Fruit fly (Drosophila melanogaster) whole organism, embryonic: Measurements from ENCODE around the gene wrd.
A peak's percentile ranks its signal among the peaks of the same experiment; 100 is the strongest.

Experiments
- Abd-B ChIP-seq: fragments of 200-800 bp; sonication (Bioruptor generic); optimal IDR thresholded peaks from 2 replicates; lab custom pipeline; 2018; ENCODE audit warnings: missing biosample characterization, mild to moderate bottlenecking, missing genetic modification characterization, moderate library complexity
- Ada2b ChIP-seq: fragments of 200-800 bp; sonication (Bioruptor generic); IDR thresholded peaks from 2 replicates; pipeline ENCODE4 v1.3.6; 2022; ENCODE audit warnings: missing biosample characterization, missing genetic modification characterization
- Aef1 ChIP-seq: fragments of 200-800 bp; sonication (Bioruptor generic); IDR thresholded peaks from 3 replicates; pipeline ENCODE4 v1.3.6; 2022; ENCODE audit warnings: missing biosample characterization, missing genetic modification characterization
- B-H1 ChIP-seq: fragments of 200-800 bp; sonication (Bioruptor generic); IDR thresholded peaks from 3 replicates; pipeline ENCODE4 v1.3.6; 2022; ENCODE audit warnings: missing biosample characterization, missing genetic modification characterization
- BEAF-32 ChIP-seq: fragments of 200-800 bp; sonication (Bioruptor generic); optimal IDR thresholded peaks from 3 replicates; lab custom pipeline; 2017; ENCODE audit warnings: missing biosample characterization, missing genetic modification characterization, mild to moderate bottlenecking, moderate library complexity, missing genetic modification reagents
- CG10321 ChIP-seq: fragments of 200-800 bp; sonication (Bioruptor generic); IDR thresholded peaks from 2 replicates; pipeline ENCODE4 v1.3.6; 2022; ENCODE audit warnings: missing biosample characterization, missing genetic modification characterization
- CG10565 ChIP-seq: fragments of 200-800 bp; sonication (Bioruptor generic); optimal IDR thresholded peaks from 3 replicates; lab custom pipeline; 2016; ENCODE audit warnings: missing biosample characterization, mild to moderate bottlenecking, missing genetic modification characterization
- CG10979 ChIP-seq: fragments of 200-800 bp; sonication (Bioruptor generic); optimal IDR thresholded peaks from 2 replicates; lab custom pipeline; 2018; ENCODE audit warnings: missing biosample characterization, mild to moderate bottlenecking, missing genetic modification characterization, moderate library complexity
- CG11093 ChIP-seq: fragments of 200-800 bp; sonication (Bioruptor generic); IDR thresholded peaks from 3 replicates; pipeline ENCODE4 v1.3.6; 2022; ENCODE audit warnings: missing biosample characterization, missing genetic modification characterization
- CG12299 ChIP-seq: fragments of 200-800 bp; sonication (Bioruptor generic); optimal IDR thresholded peaks from 2 replicates; lab custom pipeline; 2018; ENCODE audit warnings: missing biosample characterization, mild to moderate bottlenecking, missing genetic modification characterization
- CG12942 ChIP-seq: fragments of 200-800 bp; sonication (Bioruptor generic); optimal IDR thresholded peaks from 3 replicates; lab custom pipeline; 2016; ENCODE audit warnings: missing biosample characterization, missing genetic modification characterization
- CG14441 ChIP-seq: fragments of 200-800 bp; sonication (Bioruptor generic); IDR thresholded peaks from 2 replicates; pipeline ENCODE4 v1.3.6; 2022; ENCODE audit warnings: missing biosample characterization, missing genetic modification characterization
- CG15011 ChIP-seq: fragments of 200-800 bp; sonication (Bioruptor generic); optimal IDR thresholded peaks from 3 replicates; lab custom pipeline; 2018; ENCODE audit warnings: missing biosample characterization, mild to moderate bottlenecking, missing genetic modification characterization
- CG16813 ChIP-seq: fragments of 200-800 bp; sonication (Bioruptor generic); IDR thresholded peaks from 3 replicates; pipeline ENCODE4 v1.3.6; 2022; ENCODE audit warnings: missing biosample characterization, missing genetic modification characterization; ENCODE audit not compliant: partially characterized antibody
- CG1792 ChIP-seq: fragments of 200-800 bp; sonication (Bioruptor generic); optimal IDR thresholded peaks from 2 replicates; lab custom pipeline; 2016; ENCODE audit warnings: missing biosample characterization, missing genetic modification characterization
- CG2678 ChIP-seq: fragments of 200-800 bp; sonication (Bioruptor generic); optimal IDR thresholded peaks from 3 replicates; lab custom pipeline; 2019; ENCODE audit warnings: missing biosample characterization, mild to moderate bottlenecking, missing genetic modification characterization, moderate library complexity
- CG31365 ChIP-seq: fragments of 200-800 bp; sonication (Bioruptor generic); optimal IDR thresholded peaks from 2 replicates; lab custom pipeline; 2018; ENCODE audit warnings: missing biosample characterization, mild to moderate bottlenecking, missing genetic modification characterization
- CG31441 ChIP-seq: fragments of 200-800 bp; sonication (Bioruptor generic); IDR thresholded peaks from 2 replicates; pipeline ENCODE4 v1.3.6; 2022; ENCODE audit warnings: missing biosample characterization, missing genetic modification characterization
- CG6689 ChIP-seq: fragments of 200-800 bp; sonication (Bioruptor generic); IDR thresholded peaks from 2 replicates; pipeline ENCODE4 v1.3.6; 2022; ENCODE audit warnings: missing biosample characterization, missing genetic modification characterization
- CG7357 ChIP-seq: fragments of 200-800 bp; sonication (Bioruptor generic); IDR thresholded peaks from 3 replicates; pipeline ENCODE4 v1.3.6; 2022; ENCODE audit warnings: missing biosample characterization, missing genetic modification characterization
- CG9932 ChIP-seq: fragments of 200-800 bp; sonication (Bioruptor generic); IDR thresholded peaks from 2 replicates; pipeline ENCODE4 v1.3.6; 2022; ENCODE audit warnings: missing biosample characterization, missing genetic modification characterization
- Camta ChIP-seq: fragments of 200-800 bp; sonication (Bioruptor generic); optimal IDR thresholded peaks from 2 replicates; lab custom pipeline; 2016; ENCODE audit warnings: missing biosample characterization, missing genetic modification characterization
- D ChIP-seq, 2 experiments: fragments of 200-800 bp in 1 of 2; fragments of >200 bp in 1 of 2; sonication (Bioruptor generic) in 1 of 2; optimal IDR thresholded peaks; 2 replicates in 1 of 2; 3 replicates in 1 of 2; lab custom pipeline; 2017; ENCODE audit warnings: mild to moderate bottlenecking in 1 of 2, missing biosample characterization in 1 of 2, missing genetic modification characterization in 1 of 2, missing genetic modification reagents in 1 of 2
- Doc2 ChIP-seq: fragments of 200-800 bp; sonication (Bioruptor generic); IDR thresholded peaks from 2 replicates; pipeline ENCODE4 v1.3.6; 2022; ENCODE audit warnings: missing biosample characterization, missing genetic modification characterization
- Drgx ChIP-seq: fragments of 200-800 bp; sonication (Bioruptor generic); IDR thresholded peaks from 2 replicates; pipeline ENCODE4 v1.3.6; 2022; ENCODE audit warnings: missing biosample characterization, missing genetic modification characterization
- E2f2 ChIP-seq: fragments of 200-800 bp; sonication (Bioruptor generic); IDR thresholded peaks from 2 replicates; pipeline ENCODE4 v1.3.6; 2022; ENCODE audit warnings: missing biosample characterization, missing genetic modification characterization
- HLH3B ChIP-seq: fragments of 200-800 bp; sonication (Bioruptor generic); IDR thresholded peaks from 2 replicates; pipeline ENCODE4 v1.3.6; 2022; ENCODE audit warnings: missing biosample characterization, missing genetic modification characterization
- Jarid2 ChIP-seq: fragments of 200-800 bp; sonication (Bioruptor generic); optimal IDR thresholded peaks from 3 replicates; lab custom pipeline; 2017; ENCODE audit warnings: mild to moderate bottlenecking, missing biosample characterization, missing genetic modification reagents, missing genetic modification characterization
- Oaz ChIP-seq: fragments of 200-800 bp; sonication (Bioruptor generic); IDR thresholded peaks from 2 replicates; pipeline ENCODE4 v1.3.6; 2022; ENCODE audit warnings: missing biosample characterization, missing genetic modification characterization
- Stat92E ChIP-seq, 3 experiments: fragments of >200 bp in 2 of 3; fragments of 200-800 bp in 1 of 3; sonication (Bioruptor generic) in 1 of 3; optimal IDR thresholded peaks; 2 replicates each; lab custom pipeline; 2017 to 2019; ENCODE audit warnings: missing biosample characterization in 3 of 3, missing genetic modification characterization in 3 of 3, mild to moderate bottlenecking in 1 of 3, moderate library complexity in 1 of 3
- bcd ChIP-seq: fragments of 200-800 bp; sonication (Bioruptor generic); optimal IDR thresholded peaks from 2 replicates; lab custom pipeline; 2017; ENCODE audit warnings: missing biosample characterization, mild to moderate bottlenecking, missing genetic modification characterization
- btn ChIP-seq: fragments of 200-800 bp; sonication (Bioruptor generic); optimal IDR thresholded peaks from 2 replicates; lab custom pipeline; 2016; ENCODE audit warnings: missing biosample characterization, missing genetic modification characterization
- caup ChIP-seq: fragments of 200-800 bp; sonication (Bioruptor generic); optimal IDR thresholded peaks from 3 replicates; lab custom pipeline; 2017; ENCODE audit warnings: missing biosample characterization, mild to moderate bottlenecking, missing genetic modification characterization, moderate library complexity; ENCODE audit not compliant: severe bottlenecking
- cg ChIP-seq: fragments of 200-800 bp; sonication (Bioruptor generic); optimal IDR thresholded peaks from 3 replicates; lab custom pipeline; 2019; ENCODE audit warnings: missing biosample characterization, mild to moderate bottlenecking, missing genetic modification characterization, moderate library complexity
- dan ChIP-seq: fragments of 200-800 bp; sonication (Bioruptor generic); IDR thresholded peaks from 2 replicates; pipeline ENCODE4 v1.3.6; 2022; ENCODE audit warnings: missing biosample characterization, missing genetic modification characterization
- ems ChIP-seq: fragments of 200-800 bp; sonication (Bioruptor generic); optimal IDR thresholded peaks from 3 replicates; lab custom pipeline; 2016; ENCODE audit warnings: missing biosample characterization, missing genetic modification characterization
- fd102C ChIP-seq: fragments of 200-800 bp; sonication (Bioruptor generic); optimal IDR thresholded peaks from 2 replicates; lab custom pipeline; 2018; ENCODE audit warnings: missing biosample characterization, mild to moderate bottlenecking, missing genetic modification characterization, moderate library complexity
- gsb ChIP-seq: fragments of 200-800 bp; sonication (Bioruptor generic); IDR thresholded peaks from 2 replicates; pipeline ENCODE4 v1.3.6; 2022; ENCODE audit warnings: missing biosample characterization, missing genetic modification characterization
- hb ChIP-seq: fragments of 200-800 bp; sonication (Bioruptor generic); IDR thresholded peaks from 3 replicates; pipeline ENCODE4 v1.3.6; 2022; ENCODE audit warnings: missing biosample characterization, missing genetic modification characterization; ENCODE audit not compliant: partially characterized antibody
- jigr1 ChIP-seq: fragments of 200-800 bp; sonication (Bioruptor generic); IDR thresholded peaks from 3 replicates; pipeline ENCODE4 v1.3.6; 2022; ENCODE audit warnings: missing biosample characterization, missing genetic modification characterization
- lab ChIP-seq: fragments of 200-800 bp; sonication (Bioruptor generic); optimal IDR thresholded peaks from 3 replicates; lab custom pipeline; 2017; ENCODE audit warnings: missing biosample characterization, missing genetic modification characterization, mild to moderate bottlenecking, moderate library complexity, missing genetic modification reagents
- nau ChIP-seq: fragments of 200-800 bp; sonication (Bioruptor generic); optimal IDR thresholded peaks from 3 replicates; lab custom pipeline; 2017; ENCODE audit warnings: missing biosample characterization, mild to moderate bottlenecking, missing genetic modification characterization, missing genetic modification reagents
- nom ChIP-seq: fragments of 200-800 bp; sonication (Bioruptor generic); optimal IDR thresholded peaks from 2 replicates; lab custom pipeline; 2017; ENCODE audit warnings: missing biosample characterization, missing genetic modification characterization, mild to moderate bottlenecking, moderate library complexity, missing genetic modification reagents
- phol ChIP-seq: fragments of 200-800 bp; sonication (Bioruptor generic); optimal IDR thresholded peaks from 3 replicates; lab custom pipeline; 2018; ENCODE audit warnings: missing biosample characterization, mild to moderate bottlenecking, missing genetic modification characterization, moderate library complexity
- pnt ChIP-seq: fragments of 200-800 bp; sonication (Bioruptor generic); optimal IDR thresholded peaks from 3 replicates; lab custom pipeline; 2016; ENCODE audit warnings: missing biosample characterization, missing genetic modification characterization
- salm ChIP-seq: fragments of 200-800 bp; sonication (Bioruptor generic); optimal IDR thresholded peaks from 2 replicates; lab custom pipeline; 2018; ENCODE audit warnings: missing biosample characterization, mild to moderate bottlenecking, missing genetic modification characterization
- tin ChIP-seq: fragments of 200-800 bp; sonication (Bioruptor generic); optimal IDR thresholded peaks from 3 replicates; lab custom pipeline; 2016; ENCODE audit warnings: missing biosample characterization, missing genetic modification characterization
- unc-4 ChIP-seq: fragments of 200-800 bp; sonication (Bioruptor generic); IDR thresholded peaks from 2 replicates; pipeline ENCODE4 v1.3.6; 2022; ENCODE audit warnings: missing biosample characterization, missing genetic modification characterization; ENCODE audit not compliant: partially characterized antibody
- vnd ChIP-seq: fragments of 200-800 bp; sonication (Bioruptor generic); IDR thresholded peaks from 3 replicates; pipeline ENCODE4 v1.3.6; 2022; ENCODE audit warnings: missing biosample characterization, missing genetic modification characterization; ENCODE audit not compliant: partially characterized antibody
- zf30C ChIP-seq: fragments of 200-800 bp; sonication (Bioruptor generic); optimal IDR thresholded peaks from 3 replicates; lab custom pipeline; 2018; ENCODE audit warnings: missing biosample characterization, mild to moderate bottlenecking, missing genetic modification characterization

The wrd gene

dm6 chr3R:18223434-18223833 is 55.9 kb downstream of the wrd start, which contains the start of the genes mTerf5 and Non3 (continued):
- TF ChIP-seq Jarid2 (GFP tag; lab: Kevin White, UChicago): no peak
- TF ChIP-seq CG10565 (GFP tag; lab: Kevin White, UChicago): no peak
- TF ChIP-seq Doc2 (GFP tag; lab: Robert Waterston, UW): no peak
- TF ChIP-seq BEAF-32 (GFP tag; lab: Kevin White, UChicago): peak; percentile 81
- TF ChIP-seq CG6689: peak; percentile 57
- no peak for TF ChIP-seq nau (GFP tag; lab: Kevin White, UChicago)
- 0 out of 2 replicates have a peak, but pooled peaks have one; percentile 24 for TF ChIP-seq Drgx (GFP tag; lab: Robert Waterston, UW)
- TF ChIP-seq CG7357 (GFP tag; lab: Robert Waterston, UW): no peak
- no peak for TF ChIP-seq ems
- TF ChIP-seq btn (GFP tag; lab: Kevin White, UChicago): no peak
- peak; percentile 46 for TF ChIP-seq CG12942 (GFP tag; lab: Kevin White, UChicago)
- TF ChIP-seq D (optimal IDR thresholded peaks at IDR 0.05; lab: Kevin White, UChicago): no peak
- no peak for TF ChIP-seq D (GFP tag; optimal IDR thresholded peaks at IDR 0.05; lab: Kevin White, UChicago)
- peak; percentile 62 for TF ChIP-seq CG10979 (tag; lab: Kevin White, UChicago)
- peak; percentile 73 for TF ChIP-seq CG9932 (GFP tag; lab: Robert Waterston, UW)
- no peak for TF ChIP-seq pnt (GFP tag; lab: Kevin White, UChicago)
- TF ChIP-seq jigr1 (GFP tag; lab: Robert Waterston, UW): no peak
- TF ChIP-seq Camta: no peak
- no peak for TF ChIP-seq gsb
- peak; percentile 86 for TF ChIP-seq vnd (GFP tag; lab: Robert Waterston, UW)
- TF ChIP-seq hb (GFP tag; lab: Robert Waterston, UW): peak; percentile 83
- peak; percentile 7 for TF ChIP-seq zf30C (GFP tag; lab: Kevin White, UChicago)
- no peak for TF ChIP-seq CG31365 (tag; lab: Kevin White, UChicago)
- peak; percentile 27 for TF ChIP-seq nom (GFP tag; lab: Kevin White, UChicago)
- no peak for TF ChIP-seq CG10321 (GFP tag; lab: Robert Waterston, UW)
- TF ChIP-seq HLH3B: no peak
- no peak for TF ChIP-seq B-H1 (GFP tag; lab: Robert Waterston, UW)
- peak; percentile 32 for TF ChIP-seq CG12299
- TF ChIP-seq cg (GFP tag; lab: Kevin White, UChicago): no peak
- TF ChIP-seq Oaz: no peak
- no peak for TF ChIP-seq dan (GFP tag; lab: Robert Waterston, UW)
- peak; percentile 56; the same call in 1 of the 2 replicates for TF ChIP-seq E2f2 (GFP tag; lab: Robert Waterston, UW)
- TF ChIP-seq Stat92E (GFP tag; optimal IDR thresholded peaks at IDR 0.05; lab: Kevin White, UChicago): no peak
- TF ChIP-seq tin (GFP tag; lab: Kevin White, UChicago): peak; percentile 51
- no peak for TF ChIP-seq CG15011
- TF ChIP-seq salm (tag; lab: Kevin White, UChicago): no peak
- peak; percentile 64 for TF ChIP-seq CG31441 (GFP tag; lab: Robert Waterston, UW)
- peak; percentile 50; the same call in 1 of the 2 replicates for TF ChIP-seq CG14441
- peak; percentile 58 for TF ChIP-seq caup (GFP tag; lab: Kevin White, UChicago)
- TF ChIP-seq unc-4 (GFP tag; lab: Robert Waterston, UW): peak; percentile 90
- TF ChIP-seq Abd-B: no peak
- peak; percentile 68 for TF ChIP-seq phol (tag; lab: Kevin White, UChicago)
- TF ChIP-seq bcd (GFP tag; lab: Kevin White, UChicago): peak; percentile 44
- TF ChIP-seq Ada2b (GFP tag; lab: Robert Waterston, UW): peak; percentile 58
- TF ChIP-seq Aef1 (GFP tag; lab: Robert Waterston, UW): no peak
- TF ChIP-seq CG11093: no peak
- TF ChIP-seq lab (GFP tag; lab: Kevin White, UChicago): peak; percentile 64
- TF ChIP-seq CG1792: no peak
- TF ChIP-seq fd102C (GFP tag; lab: Kevin White, UChicago): no peak
- peak; percentile 89 for TF ChIP-seq CG16813 (GFP tag; lab: Robert Waterston, UW)
- TF ChIP-seq CG2678 (tag; lab: Kevin White, UChicago): peak; percentile 67
